Worm (Caenorhabditis elegans) whole organism, L4 larva: Measurements from ENCODE around the gene K01D12.8.

Experiments used
- F37D6.2 ChIP-seq: sonication (generic microtip); optimal IDR thresholded peaks from 2 replicates; lab custom pipeline; 2016; ENCODE audit warnings: mild to moderate bottlenecking, missing genetic modification characterization, missing compliant biosample characterization
- F44E2.7 ChIP-seq: fragments of 200-800 bp; sonication (Bioruptor generic); IDR thresholded peaks from 2 replicates; pipeline ENCODE4 v2.1.2; 2022; ENCODE audit warnings: missing genetic modification characterization, missing compliant biosample characterization
- F49E8.2 ChIP-seq: sonication (generic microtip); optimal IDR thresholded peaks from 2 replicates; lab custom pipeline; 2016; ENCODE audit warnings: missing compliant biosample characterization, mild to moderate bottlenecking, missing genetic modification characterization, borderline replicate concordance
- T26A8.4 ChIP-seq: fragments of 200-800 bp; sonication (Bioruptor generic); IDR thresholded peaks from 2 replicates; pipeline ENCODE4 v1.3.6; 2022; ENCODE audit warnings: missing genetic modification characterization, missing compliant biosample characterization
- ZK337.2 ChIP-seq: fragments of 200-800 bp; sonication (Bioruptor generic); IDR thresholded peaks from 2 replicates; pipeline ENCODE4 v1.3.6; 2022; ENCODE audit warnings: missing genetic modification reagents, missing genetic modification characterization, missing compliant biosample characterization
- ama-1 ChIP-seq: fragments of 150-350 bp; optimal IDR thresholded peaks from 2 replicates; lab custom pipeline; 2014; ENCODE audit warnings: inconsistent platforms, mixed read lengths
- attf-4 ChIP-seq: sonication (generic microtip); optimal IDR thresholded peaks from 3 replicates; lab custom pipeline; 2017; ENCODE audit warnings: missing biosample characterization, missing genetic modification characterization
- ceh-20 ChIP-seq: fragments of 200-800 bp; sonication (Bioruptor generic); IDR thresholded peaks from 2 replicates; pipeline ENCODE4 v1.3.6; 2022; ENCODE audit warnings: missing genetic modification reagents, missing genetic modification characterization, missing compliant biosample characterization
- ceh-28 ChIP-seq: fragments of 150-350 bp; optimal IDR thresholded peaks from 2 replicates; lab custom pipeline; 2014; ENCODE audit warnings: missing biosample characterization, missing genetic modification reagents, missing genetic modification characterization
- ces-1 ChIP-seq: fragments of 150-350 bp; sonication (generic microtip); optimal IDR thresholded peaks from 4 replicates; lab custom pipeline; 2014; ENCODE audit warnings: missing biosample characterization, missing genetic modification reagents, missing genetic modification characterization
- daf-12 ChIP-seq: fragments of 150-350 bp; optimal IDR thresholded peaks from 2 replicates; lab custom pipeline; 2014; ENCODE audit warnings: missing biosample characterization, missing genetic modification reagents, missing genetic modification characterization
- daf-16 ChIP-seq, 3 experiments: sonication (generic microtip); optimal IDR thresholded peaks; 2 replicates each; lab custom pipeline; 2016 to 2017; ENCODE audit warnings: missing genetic modification characterization in 3 of 3, missing genetic modification reagents in 3 of 3, mild to moderate bottlenecking in 2 of 3, missing compliant biosample characterization in 2 of 3, missing biosample characterization in 1 of 3, moderate library complexity in 1 of 3
- daf-19 ChIP-seq: fragments of 200-800 bp; sonication (Bioruptor generic); conservative IDR thresholded peaks from 2 replicates; pipeline ENCODE4 v1.3.6; 2022; ENCODE audit warnings: missing genetic modification characterization, missing compliant biosample characterization
- daf-8 ChIP-seq: fragments of 200-800 bp; sonication (Bioruptor generic); IDR thresholded peaks from 2 replicates; pipeline ENCODE4 v1.3.6; 2022; ENCODE audit warnings: missing genetic modification characterization, missing compliant biosample characterization
- dmd-9 ChIP-seq: fragments of 200-800 bp; sonication (Bioruptor generic); IDR thresholded peaks from 2 replicates; pipeline ENCODE4 v1.3.6; 2022; ENCODE audit warnings: missing genetic modification reagents, missing genetic modification characterization, missing compliant biosample characterization
- duxl-1 ChIP-seq: sonication (generic microtip); optimal IDR thresholded peaks from 2 replicates; lab custom pipeline; 2016; ENCODE audit warnings: mild to moderate bottlenecking, missing genetic modification characterization, moderate library complexity, missing compliant biosample characterization; ENCODE audit not compliant: poor library complexity
- dve-1 ChIP-seq: sonication (generic microtip); optimal IDR thresholded peaks from 2 replicates; lab custom pipeline; 2017; ENCODE audit warnings: antibody characterized with exemption, mild to moderate bottlenecking, missing genetic modification characterization, missing compliant biosample characterization; ENCODE audit not compliant: insufficient read depth
- fos-1 ChIP-seq: fragments of 150-350 bp; optimal IDR thresholded peaks from 2 replicates; lab custom pipeline; 2014; ENCODE audit warnings: missing biosample characterization, missing genetic modification characterization
- gei-8 ChIP-seq: fragments of 200-800 bp; sonication (Bioruptor generic); optimal IDR thresholded peaks from 2 replicates; lab custom pipeline; 2018; ENCODE audit warnings: mild to moderate bottlenecking, missing genetic modification characterization, missing compliant biosample characterization
- hlh-11 ChIP-seq: fragments of 200-800 bp; sonication (Bioruptor generic); optimal IDR thresholded peaks from 2 replicates; lab custom pipeline; 2018; ENCODE audit warnings: mild to moderate bottlenecking, missing genetic modification characterization, missing compliant biosample characterization
- hmg-1.1 ChIP-seq: fragments of 200-800 bp; sonication (Bioruptor generic); IDR thresholded peaks from 2 replicates; pipeline ENCODE4 v1.3.6; 2022; ENCODE audit warnings: missing genetic modification reagents, missing genetic modification characterization, missing compliant biosample characterization
- jun-1 ChIP-seq: fragments of 150-350 bp; optimal IDR thresholded peaks from 2 replicates; lab custom pipeline; 2014; ENCODE audit warnings: missing biosample characterization, missing genetic modification reagents, missing genetic modification characterization
- lin-1 ChIP-seq: fragments of 200-800 bp; sonication (Bioruptor generic); IDR thresholded peaks from 2 replicates; pipeline ENCODE4 v1.3.6; 2022; ENCODE audit warnings: missing genetic modification reagents, missing genetic modification characterization, missing compliant biosample characterization
- lin-13 ChIP-seq: fragments of 150-350 bp; optimal IDR thresholded peaks from 2 replicates; lab custom pipeline; 2014; ENCODE audit warnings: missing biosample characterization, missing genetic modification reagents, missing genetic modification characterization
- lin-38 ChIP-seq: fragments of 200-800 bp; sonication (Bioruptor generic); IDR thresholded peaks from 2 replicates; pipeline ENCODE4 v1.3.6; 2022; ENCODE audit warnings: missing genetic modification reagents, missing genetic modification characterization, missing compliant biosample characterization
- lsy-2 ChIP-seq, 2 experiments: fragments of 150-350 bp in 1 of 2; sonication (generic microtip) in 1 of 2; optimal IDR thresholded peaks; 2 replicates each; lab custom pipeline; 2014 to 2017; ENCODE audit warnings: missing biosample characterization in 2 of 2, missing genetic modification characterization in 2 of 2
- madf-5 ChIP-seq, 2 experiments: fragments of 200-800 bp; sonication (Bioruptor generic); IDR thresholded peaks; 2 replicates each; pipeline ENCODE4 v1.3.6; 2022; ENCODE audit warnings: missing compliant biosample characterization in 2 of 2, missing genetic modification characterization in 2 of 2
- mdt-29 ChIP-seq: fragments of 200-800 bp; sonication (Bioruptor generic); IDR thresholded peaks from 2 replicates; pipeline ENCODE4 v1.3.6; 2022; ENCODE audit warnings: missing genetic modification reagents, missing genetic modification characterization, missing compliant biosample characterization
- mes-2 ChIP-seq: sonication (generic microtip); optimal IDR thresholded peaks from 2 replicates; lab custom pipeline; 2016; ENCODE audit warnings: missing genotype, mild to moderate bottlenecking, missing genetic modification characterization, missing compliant biosample characterization; ENCODE audit not compliant: poor library complexity, severe bottlenecking
- mxl-2 ChIP-seq: fragments of 200-800 bp; sonication (Bioruptor generic); conservative IDR thresholded peaks from 2 replicates; pipeline ENCODE4 v1.3.6; 2022; ENCODE audit warnings: missing genetic modification reagents, missing genetic modification characterization, missing compliant biosample characterization
- nhr-102 ChIP-seq: sonication (generic microtip); optimal IDR thresholded peaks from 2 replicates; lab custom pipeline; 2016; ENCODE audit warnings: mild to moderate bottlenecking, missing genetic modification characterization, moderate library complexity, missing compliant biosample characterization
- nhr-111 ChIP-seq: fragments of 200-800 bp; sonication (Bioruptor generic); optimal IDR thresholded peaks from 2 replicates; lab custom pipeline; 2018; ENCODE audit warnings: mild to moderate bottlenecking, missing genetic modification characterization, missing compliant biosample characterization
- nhr-237 ChIP-seq: sonication (generic microtip); optimal IDR thresholded peaks from 2 replicates; lab custom pipeline; 2017; ENCODE audit warnings: missing biosample characterization, missing genetic modification characterization
- nhr-28 ChIP-seq: fragments of 150-350 bp; optimal IDR thresholded peaks from 2 replicates; lab custom pipeline; 2014; ENCODE audit warnings: missing biosample characterization, missing genetic modification characterization
- nhr-42 ChIP-seq: fragments of 200-800 bp; sonication (Bioruptor generic); IDR thresholded peaks from 2 replicates; pipeline ENCODE4 v1.3.6; 2022; ENCODE audit warnings: missing genetic modification characterization, missing compliant biosample characterization
- nhr-48 ChIP-seq: sonication (generic microtip); optimal IDR thresholded peaks from 2 replicates; lab custom pipeline; 2016; ENCODE audit warnings: mild to moderate bottlenecking, missing genetic modification characterization, missing compliant biosample characterization
- nhr-77 ChIP-seq: fragments of 150-350 bp; optimal IDR thresholded peaks from 2 replicates; lab custom pipeline; 2014; ENCODE audit warnings: missing biosample characterization, missing genetic modification characterization
- php-3 ChIP-seq: fragments of 200-800 bp; sonication (Bioruptor generic); IDR thresholded peaks from 2 replicates; pipeline ENCODE4 v1.3.6; 2022; ENCODE audit warnings: missing genetic modification reagents, missing genetic modification characterization, missing compliant biosample characterization
- pqm-1 ChIP-seq: sonication (generic microtip); optimal IDR thresholded peaks from 2 replicates; lab custom pipeline; 2017; ENCODE audit warnings: missing biosample characterization, missing genetic modification characterization
- saeg-2 ChIP-seq: fragments of 200-800 bp; sonication (Bioruptor generic); IDR thresholded peaks from 2 replicates; pipeline ENCODE4 v1.3.6; 2022; ENCODE audit warnings: missing genetic modification reagents, missing genetic modification characterization, missing compliant biosample characterization
- sdz-12 ChIP-seq: fragments of 200-800 bp; sonication (Bioruptor generic); optimal IDR thresholded peaks from 2 replicates; lab custom pipeline; 2018; ENCODE audit warnings: mild to moderate bottlenecking, missing genetic modification characterization, missing compliant biosample characterization
- skn-1 ChIP-seq: fragments of 150-350 bp; optimal IDR thresholded peaks from 2 replicates; lab custom pipeline; 2014; ENCODE audit warnings: missing biosample characterization, missing genetic modification characterization
- snpc-4 ChIP-seq: fragments of 150-350 bp; optimal IDR thresholded peaks from 2 replicates; lab custom pipeline; 2014; ENCODE audit warnings: missing biosample characterization, missing genetic modification characterization
- tag-97 ChIP-seq: fragments of 200-800 bp; sonication (Bioruptor generic); IDR thresholded peaks from 2 replicates; pipeline ENCODE4 v1.3.6; 2022; ENCODE audit warnings: missing genetic modification characterization, missing compliant biosample characterization
- zip-11 ChIP-seq: fragments of 200-800 bp; sonication (Bioruptor generic); IDR thresholded peaks from 2 replicates; pipeline ENCODE4 v1.3.6; 2022; ENCODE audit warnings: missing genetic modification characterization, missing compliant biosample characterization
- zip-2 ChIP-seq: fragments of 150-350 bp; optimal IDR thresholded peaks from 2 replicates; lab custom pipeline; 2014; ENCODE audit warnings: missing biosample characterization, missing genetic modification characterization
- ztf-11 ChIP-seq: fragments of 150-350 bp; optimal IDR thresholded peaks from 2 replicates; lab custom pipeline; 2014; ENCODE audit warnings: missing biosample characterization, missing genetic modification characterization

K01D12.8 gene

DNA sequence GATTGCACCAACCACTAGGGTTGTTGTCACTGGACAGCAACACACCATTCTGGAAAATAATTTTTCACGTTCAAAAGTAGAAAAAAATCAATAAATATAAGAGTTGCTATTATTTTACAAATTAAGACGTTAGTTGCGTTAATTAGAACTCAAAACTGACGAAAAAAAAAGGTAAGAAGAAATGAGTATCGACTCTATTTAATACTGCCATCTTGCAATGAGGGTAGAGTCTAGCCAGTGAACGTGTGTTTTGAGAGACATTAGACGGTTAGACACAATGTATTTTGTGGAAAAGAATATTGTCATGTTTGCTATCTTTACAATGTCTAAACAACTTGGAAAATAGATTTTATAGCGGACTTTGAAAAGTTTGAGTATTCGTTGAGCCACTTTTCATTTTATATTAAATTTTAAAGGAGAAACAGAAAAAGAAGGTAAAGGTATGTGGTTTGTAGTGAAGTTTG, 11.2 kb downstream of the K01D12.8 start, which contains the start of gene cdr-6 (continued):
- no peak for TF ChIP-seq daf-19
- TF ChIP-seq nhr-102 (tag; lab: Kevin White, UChicago), result peak; percentile 34
- no peak for TF ChIP-seq ZK337.2
- no peak for TF ChIP-seq zip-2 (tag; lab: Kevin White, UChicago)
- TF ChIP-seq F37D6.2 (tag; lab: Kevin White, UChicago), result no peak
- no peak for TF ChIP-seq mdt-29 (GFP tag; lab: Robert Waterston, UW)
- no peak for TF ChIP-seq F44E2.7
- TF ChIP-seq daf-12 (tag; lab: Kevin White, UChicago), result no peak
- TF ChIP-seq madf-5 (GFP tag; IDR thresholded peaks at IDR 0.05; lab: Robert Waterston, UW), result no peak
- TF ChIP-seq nhr-237 (tag; lab: Kevin White, UChicago), result no peak
- no peak for TF ChIP-seq gei-8 (GFP tag; lab: Kevin White, UChicago)
- TF ChIP-seq attf-4 (tag; lab: Kevin White, UChicago), result no peak
- no peak for TF ChIP-seq skn-1 (tag; lab: Kevin White, UChicago)
- TF ChIP-seq ceh-28, result no peak
- TF ChIP-seq hmg-1.1, result 0 out of 2 replicates have a peak, but pooled peaks have one; percentile 10
- no peak for TF ChIP-seq zip-11 (GFP tag; lab: Robert Waterston, UW)
- TF ChIP-seq mxl-2 (GFP tag; lab: Robert Waterston, UW), result no peak
- no peak for TF ChIP-seq pqm-1 (tag; lab: Kevin White, UChicago)
- no peak for TF ChIP-seq daf-8 (GFP tag; lab: Robert Waterston, UW)
- no peak for TF ChIP-seq jun-1 (tag; lab: Kevin White, UChicago)
- no peak for TF ChIP-seq fos-1 (tag; lab: Kevin White, UChicago)
- no peak for TF ChIP-seq ces-1
- TF ChIP-seq ceh-20 (GFP tag; lab: Robert Waterston, UW), result no peak
- TF ChIP-seq lin-38, result no peak
- TF ChIP-seq T26A8.4, result no peak
- no peak for TF ChIP-seq lin-1 (GFP tag; lab: Robert Waterston, UW)
- TF ChIP-seq F49E8.2, result no peak
- no peak for TF ChIP-seq lsy-2 (tag; optimal IDR thresholded peaks at IDR 0.05; lab: Kevin White, UChicago)
- TF ChIP-seq hlh-11 (tag; lab: Kevin White, UChicago), result peak; percentile 26
- no peak for TF ChIP-seq php-3 (GFP tag; lab: Robert Waterston, UW)
- TF ChIP-seq snpc-4 (tag; lab: Kevin White, UChicago), result no peak
- no peak for TF ChIP-seq nhr-42 (GFP tag; lab: Robert Waterston, UW)
- TF ChIP-seq nhr-48 (tag; lab: Kevin White, UChicago), result peak; percentile 13
- no peak for TF ChIP-seq sdz-12 (GFP tag; lab: Kevin White, UChicago)

ce11 chrV:12414362-12414761, 11.9 kb downstream of the K01D12.8 start:
- TF ChIP-seq T26A8.4 (no peak), hlh-11 (tag; lab: Kevin White, UChicago) (no peak), nhr-102 (tag; lab: Kevin White, UChicago) (no peak), hmg-1.1 (no peak), lin-13 (GFP tag; lab: Kevin White, UChicago) (no peak), nhr-28 (peak; percentile 16), nhr-111 (no peak), lin-1 (GFP tag; lab: Robert Waterston, UW) (no peak), tag-97 (GFP tag; lab: Robert Waterston, UW) (no peak), jun-1 (tag; lab: Kevin White, UChicago) (no peak), saeg-2 (GFP tag; lab: Robert Waterston, UW) (no peak), daf-19 (no peak), ama-1 (lab: Kevin White, UChicago) (no peak), nhr-77 (tag; lab: Kevin White, UChicago) (no peak), duxl-1 (tag; lab: Kevin White, UChicago) (no peak), F44E2.7 (no peak), nhr-42 (GFP tag; lab: Robert Waterston, UW) (no peak), dmd-9 (GFP tag; lab: Robert Waterston, UW) (no peak), dve-1 (tag; lab: Kevin White, UChicago) (peak; percentile 26), ztf-11 (tag; lab: Kevin White, UChicago) (no peak), daf-16 (GFP tag; optimal IDR thresholded peaks at IDR 0.05; lab: Kevin White, UChicago) (no peak), daf-16 (tag; optimal IDR thresholded peaks at IDR 0.05; lab: Kevin White, UChicago) (peak; percentile 65), pqm-1 (tag; lab: Kevin White, UChicago) (peak; percentile 55), ceh-28 (no peak), mes-2 (tag; lab: Kevin White, UChicago) (no peak)
